Fruit fly (Drosophila melanogaster) whole organism, embryonic: ENCODE data around the gene CG42541.

ENCODE experiments used
- B-H2 ChIP-seq: fragments of 200-800 bp; sonication (Bioruptor generic); optimal IDR thresholded peaks from 2 replicates; lab custom pipeline; 2018; ENCODE audit warnings: missing biosample characterization, mild to moderate bottlenecking, missing genetic modification characterization
- CG10274 ChIP-seq: fragments of 200-800 bp; sonication (Bioruptor generic); optimal IDR thresholded peaks from 3 replicates; lab custom pipeline; 2017; ENCODE audit warnings: missing biosample characterization, mild to moderate bottlenecking, missing genetic modification characterization
- CG10431 ChIP-seq: fragments of 200-800 bp; sonication (Bioruptor generic); optimal IDR thresholded peaks from 3 replicates; lab custom pipeline; 2018; ENCODE audit warnings: missing biosample characterization, mild to moderate bottlenecking, missing genetic modification characterization
- CG11696 ChIP-seq: fragments of 200-800 bp; sonication (Bioruptor generic); IDR thresholded peaks from 2 replicates; pipeline ENCODE4 v1.3.6; 2022; ENCODE audit warnings: missing biosample characterization, missing genetic modification characterization
- CG12071 ChIP-seq: fragments of 200-800 bp; sonication (Bioruptor generic); optimal IDR thresholded peaks from 3 replicates; lab custom pipeline; 2018; ENCODE audit warnings: missing biosample characterization, mild to moderate bottlenecking, missing genetic modification characterization
- CG12155 ChIP-seq: fragments of 200-800 bp; sonication (Bioruptor generic); optimal IDR thresholded peaks from 3 replicates; lab custom pipeline; 2016; ENCODE audit warnings: missing biosample characterization, missing genetic modification characterization
- CG12219 ChIP-seq: fragments of 200-800 bp; sonication (Bioruptor generic); optimal IDR thresholded peaks from 3 replicates; lab custom pipeline; 2018; ENCODE audit warnings: missing biosample characterization, mild to moderate bottlenecking, missing genetic modification characterization
- CG13424 ChIP-seq: fragments of 200-800 bp; sonication (Bioruptor generic); optimal IDR thresholded peaks from 2 replicates; lab custom pipeline; 2019; ENCODE audit warnings: missing biosample characterization, mild to moderate bottlenecking, missing genetic modification characterization, moderate library complexity
- CG17802 ChIP-seq: fragments of 200-800 bp; sonication (Bioruptor generic); optimal IDR thresholded peaks from 2 replicates; lab custom pipeline; 2018; ENCODE audit warnings: missing biosample characterization, mild to moderate bottlenecking, missing genetic modification characterization, moderate library complexity
- CG2712 ChIP-seq: fragments of 200-800 bp; optimal IDR thresholded peaks from 3 replicates; lab custom pipeline; 2019; ENCODE audit warnings: missing biosample characterization, mild to moderate bottlenecking, missing genetic modification characterization, moderate library complexity
- CG30403 ChIP-seq: fragments of 200-800 bp; sonication (Bioruptor generic); optimal IDR thresholded peaks from 3 replicates; lab custom pipeline; 2016; ENCODE audit warnings: missing biosample characterization, missing genetic modification characterization
- CG32532 ChIP-seq: fragments of 200-800 bp; sonication (Bioruptor generic); IDR thresholded peaks from 2 replicates; pipeline ENCODE4 v1.3.6; 2022; ENCODE audit warnings: missing biosample characterization, missing genetic modification characterization
- CG33213 ChIP-seq: fragments of 200-800 bp; sonication (Bioruptor generic); optimal IDR thresholded peaks from 3 replicates; lab custom pipeline; 2016; ENCODE audit warnings: missing biosample characterization, missing genetic modification characterization
- CG4854 ChIP-seq: fragments of 200-800 bp; sonication (Bioruptor generic); optimal IDR thresholded peaks from 2 replicates; lab custom pipeline; 2016; ENCODE audit warnings: missing biosample characterization, missing genetic modification characterization, inconsistent platforms
- CG7786 ChIP-seq: fragments of 200-800 bp; sonication (Bioruptor generic); optimal IDR thresholded peaks from 2 replicates; lab custom pipeline; 2016; ENCODE audit warnings: missing biosample characterization, missing genetic modification characterization
- CG8388 ChIP-seq: fragments of 200-800 bp; sonication (Bioruptor generic); optimal IDR thresholded peaks from 2 replicates; lab custom pipeline; 2019; ENCODE audit warnings: missing biosample characterization, mild to moderate bottlenecking, missing genetic modification characterization, moderate library complexity
- CG8924 ChIP-seq: fragments of 200-800 bp; optimal IDR thresholded peaks from 3 replicates; lab custom pipeline; 2019; ENCODE audit warnings: missing biosample characterization, mild to moderate bottlenecking, missing genetic modification characterization, moderate library complexity
- CG9876 ChIP-seq: fragments of 200-800 bp; sonication (Bioruptor generic); optimal IDR thresholded peaks from 2 replicates; lab custom pipeline; 2016; ENCODE audit warnings: missing biosample characterization, missing genetic modification characterization
- Dbx ChIP-seq: fragments of 200-800 bp; sonication (Bioruptor generic); IDR thresholded peaks from 3 replicates; pipeline ENCODE4 v1.3.6; 2022; ENCODE audit warnings: missing biosample characterization, missing genetic modification characterization
- Dp ChIP-seq: fragments of 200-800 bp; sonication (Bioruptor generic); optimal IDR thresholded peaks from 2 replicates; lab custom pipeline; 2018; ENCODE audit warnings: missing biosample characterization, mild to moderate bottlenecking, missing genetic modification characterization, moderate library complexity
- E2f2 ChIP-seq: fragments of 200-800 bp; sonication (Bioruptor generic); IDR thresholded peaks from 2 replicates; pipeline ENCODE4 v1.3.6; 2022; ENCODE audit warnings: missing biosample characterization, missing genetic modification characterization
- Fer2 ChIP-seq: fragments of 200-800 bp; sonication (Bioruptor generic); optimal IDR thresholded peaks from 2 replicates; lab custom pipeline; 2018; ENCODE audit warnings: missing biosample characterization, mild to moderate bottlenecking, missing genetic modification characterization, moderate library complexity
- Gsc ChIP-seq: fragments of 200-800 bp; sonication (Bioruptor generic); IDR thresholded peaks from 2 replicates; pipeline ENCODE4 v1.3.6; 2022; ENCODE audit warnings: missing biosample characterization, missing genetic modification characterization
- Lhr ChIP-seq: fragments of 200-800 bp; sonication (Bioruptor generic); optimal IDR thresholded peaks from 3 replicates; lab custom pipeline; 2017; ENCODE audit warnings: mild to moderate bottlenecking, missing biosample characterization, missing genetic modification reagents, missing genetic modification characterization
- NK7.1 ChIP-seq: fragments of 200-800 bp; sonication (Bioruptor generic); optimal IDR thresholded peaks from 3 replicates; lab custom pipeline; 2016; ENCODE audit warnings: missing biosample characterization, missing genetic modification characterization
- Ptx1 ChIP-seq: fragments of 200-800 bp; sonication (Bioruptor generic); IDR thresholded peaks from 2 replicates; pipeline ENCODE4 v1.3.6; 2022; ENCODE audit warnings: missing biosample characterization, missing genetic modification characterization
- Sox100B ChIP-seq: fragments of 200-800 bp; sonication (Bioruptor generic); optimal IDR thresholded peaks from 3 replicates; lab custom pipeline; 2018; ENCODE audit warnings: missing biosample characterization, mild to moderate bottlenecking, missing genetic modification characterization
- Spps ChIP-seq: fragments of 200-800 bp; sonication (Bioruptor generic); optimal IDR thresholded peaks from 2 replicates; lab custom pipeline; 2018; ENCODE audit warnings: missing biosample characterization, mild to moderate bottlenecking, missing genetic modification characterization
- aop ChIP-seq: fragments of 200-800 bp; sonication (Bioruptor generic); IDR thresholded peaks from 2 replicates; pipeline ENCODE4 v1.3.6; 2022; ENCODE audit warnings: missing biosample characterization, missing genetic modification characterization
- ap ChIP-seq: fragments of 200-800 bp; sonication (Bioruptor generic); IDR thresholded peaks from 2 replicates; pipeline ENCODE4 v1.3.6; 2022; ENCODE audit warnings: missing biosample characterization, missing genetic modification characterization
- az2 ChIP-seq: fragments of 200-800 bp; sonication (Bioruptor generic); optimal IDR thresholded peaks from 3 replicates; lab custom pipeline; 2016; ENCODE audit warnings: missing biosample characterization, missing genetic modification characterization
- bab2 ChIP-seq: fragments of 200-800 bp; sonication (Bioruptor generic); optimal IDR thresholded peaks from 2 replicates; lab custom pipeline; 2016; ENCODE audit warnings: missing biosample characterization, missing genetic modification characterization
- bbx ChIP-seq: fragments of 200-800 bp; sonication (Bioruptor generic); IDR thresholded peaks from 2 replicates; pipeline ENCODE4 v1.3.6; 2022; ENCODE audit warnings: missing biosample characterization, missing genetic modification characterization; ENCODE audit not compliant: partially characterized antibody
- dati ChIP-seq: fragments of 200-800 bp; sonication (Bioruptor generic); IDR thresholded peaks from 2 replicates; pipeline ENCODE4 v1.3.6; 2022; ENCODE audit warnings: missing biosample characterization, missing genetic modification characterization
- dmrt99B ChIP-seq: fragments of 200-800 bp; sonication (Bioruptor generic); optimal IDR thresholded peaks from 2 replicates; lab custom pipeline; 2018; ENCODE audit warnings: missing biosample characterization, mild to moderate bottlenecking, missing genetic modification characterization, moderate library complexity
- fd96Cb ChIP-seq: fragments of 200-800 bp; sonication (Bioruptor generic); optimal IDR thresholded peaks from 2 replicates; lab custom pipeline; 2018; ENCODE audit warnings: missing biosample characterization, mild to moderate bottlenecking, missing genetic modification characterization, moderate library complexity
- gem ChIP-seq: fragments of 200-800 bp; sonication (Bioruptor generic); optimal IDR thresholded peaks from 2 replicates; lab custom pipeline; 2019; ENCODE audit warnings: missing biosample characterization, mild to moderate bottlenecking, missing genetic modification characterization, moderate library complexity
- gsb ChIP-seq: fragments of 200-800 bp; sonication (Bioruptor generic); IDR thresholded peaks from 2 replicates; pipeline ENCODE4 v1.3.6; 2022; ENCODE audit warnings: missing biosample characterization, missing genetic modification characterization
- gsb-n ChIP-seq: fragments of 200-800 bp; sonication (Bioruptor generic); optimal IDR thresholded peaks from 3 replicates; lab custom pipeline; 2018; ENCODE audit warnings: missing biosample characterization, mild to moderate bottlenecking, missing genetic modification characterization
- jigr1 ChIP-seq: fragments of 200-800 bp; sonication (Bioruptor generic); IDR thresholded peaks from 3 replicates; pipeline ENCODE4 v1.3.6; 2022; ENCODE audit warnings: missing biosample characterization, missing genetic modification characterization
- pan ChIP-seq, 4 experiments: fragments of >200 bp in 3 of 4; fragments of 200-800 bp in 1 of 4; sonication (Bioruptor generic) in 1 of 4; optimal IDR thresholded peaks in 3 of 4; IDR thresholded peaks in 1 of 4; 2 replicates each; pipeline versions ENCODE4 v1.3.6 to Lab custom; 2017 to 2022; ENCODE audit warnings: missing biosample characterization in 2 of 4, missing genetic modification characterization in 2 of 4, mixed read lengths in 1 of 4
- pfk ChIP-seq: fragments of 200-800 bp; sonication (Bioruptor generic); optimal IDR thresholded peaks from 2 replicates; lab custom pipeline; 2018; ENCODE audit warnings: missing biosample characterization, mild to moderate bottlenecking, missing genetic modification characterization, moderate library complexity
- pho ChIP-seq: fragments of 200-800 bp; sonication (Bioruptor generic); optimal IDR thresholded peaks from 2 replicates; lab custom pipeline; 2016; ENCODE audit warnings: missing biosample characterization, missing genetic modification characterization
- repo ChIP-seq: fragments of 200-800 bp; sonication (Bioruptor generic); optimal IDR thresholded peaks from 2 replicates; lab custom pipeline; 2016; ENCODE audit warnings: missing biosample characterization, missing genetic modification characterization
- tio ChIP-seq: fragments of 200-800 bp; sonication (Bioruptor generic); optimal IDR thresholded peaks from 2 replicates; lab custom pipeline; 2017; ENCODE audit warnings: missing biosample characterization, missing genetic modification characterization, inconsistent platforms
- unc-4 ChIP-seq: fragments of 200-800 bp; sonication (Bioruptor generic); IDR thresholded peaks from 2 replicates; pipeline ENCODE4 v1.3.6; 2022; ENCODE audit warnings: missing biosample characterization, missing genetic modification characterization; ENCODE audit not compliant: partially characterized antibody
- wek ChIP-seq: fragments of 200-800 bp; sonication (Bioruptor generic); optimal IDR thresholded peaks from 3 replicates; lab custom pipeline; 2018; ENCODE audit warnings: missing biosample characterization, mild to moderate bottlenecking, missing genetic modification characterization, moderate library complexity
- zen ChIP-seq: fragments of 200-800 bp; sonication (Bioruptor generic); optimal IDR thresholded peaks from 3 replicates; lab custom pipeline; 2018; ENCODE audit warnings: missing biosample characterization, mild to moderate bottlenecking, missing genetic modification characterization, moderate library complexity
- zf30C ChIP-seq: fragments of 200-800 bp; sonication (Bioruptor generic); optimal IDR thresholded peaks from 3 replicates; lab custom pipeline; 2018; ENCODE audit warnings: missing biosample characterization, mild to moderate bottlenecking, missing genetic modification characterization

CG42541 gene

DNA sequence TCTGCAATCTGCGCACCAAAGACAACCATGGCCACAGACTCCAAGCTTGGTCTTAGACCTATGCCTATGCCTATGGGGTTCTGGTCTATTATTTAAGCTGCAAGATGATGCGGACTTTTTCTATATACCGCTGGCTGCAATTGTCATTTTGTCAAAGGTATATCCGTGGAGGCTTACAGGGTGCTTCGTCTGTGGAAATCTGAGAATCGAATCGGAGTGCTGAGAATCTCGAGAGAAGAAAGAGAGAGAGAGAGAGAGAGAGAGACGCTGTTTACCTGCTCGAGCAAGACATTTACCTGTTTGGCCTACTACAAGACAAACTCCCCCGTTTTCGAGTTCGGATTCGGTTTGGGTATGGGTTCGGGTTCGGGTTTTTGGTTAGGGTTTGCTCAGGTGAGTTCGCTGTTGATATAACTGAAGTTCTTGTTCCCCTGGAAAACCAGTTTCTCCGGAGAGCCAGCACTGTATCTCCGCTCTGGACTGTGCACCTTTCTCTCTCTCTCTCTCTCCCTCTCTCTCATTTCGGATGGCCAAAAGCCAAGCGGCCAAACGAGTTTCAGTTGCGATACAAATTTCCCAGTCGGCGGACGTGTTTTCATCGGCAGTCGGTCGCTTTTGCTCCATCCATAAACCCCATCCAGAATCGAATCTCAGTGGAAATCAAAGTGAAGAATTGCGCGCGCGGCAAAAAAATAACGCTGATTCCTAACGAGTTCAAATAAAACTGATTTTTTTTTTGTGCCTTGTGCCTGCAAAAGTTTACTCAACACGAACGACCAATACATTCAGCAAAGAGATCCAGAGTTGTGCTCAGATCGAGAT is 84.8 kb downstream of the CG42541 start (continued):
- TF ChIP-seq CG12155 (GFP tag; lab: Kevin White, UChicago) (no peak), zen (tag; lab: Kevin White, UChicago) (no peak), ap (no peak), wek (GFP tag; lab: Kevin White, UChicago) (no peak), CG4854 (GFP tag; lab: Kevin White, UChicago) (no peak), Fer2 (tag; lab: Kevin White, UChicago) (no peak), CG9876 (GFP tag; lab: Kevin White, UChicago) (no peak), CG8924 (tag; lab: Kevin White, UChicago) (no peak), aop (GFP tag; lab: Robert Waterston, UW) (no peak), jigr1 (GFP tag; lab: Robert Waterston, UW) (no peak), fd96Cb (no peak), Spps (tag; lab: Kevin White, UChicago) (no peak), CG12219 (no peak), Dbx (GFP tag; lab: Robert Waterston, UW) (peak; percentile 44; the same call in 1 of the 3 replicates), CG30403 (GFP tag; lab: Kevin White, UChicago) (no peak), dati (GFP tag; lab: Robert Waterston, UW) (no peak), CG32532 (no peak; the same call in 1 of the 2 replicates), CG11696 (GFP tag; lab: Robert Waterston, UW) (no peak), Ptx1 (GFP tag; lab: Robert Waterston, UW) (no peak), gem (no peak), Sox100B (GFP tag; lab: Kevin White, UChicago) (no peak), az2 (GFP tag; lab: Kevin White, UChicago) (no peak), CG12071 (peak; percentile 51), bbx (GFP tag; lab: Robert Waterston, UW) (no peak), NK7.1 (no peak), CG17802 (tag; lab: Kevin White, UChicago) (no peak), CG8388 (GFP tag; lab: Kevin White, UChicago) (no peak), Lhr (GFP tag; lab: Kevin White, UChicago) (no peak), CG10431 (GFP tag; lab: Kevin White, UChicago) (no peak), CG33213 (no peak), CG13424 (tag; lab: Kevin White, UChicago) (no peak), dmrt99B (tag; lab: Kevin White, UChicago) (no peak), repo (GFP tag; lab: Kevin White, UChicago) (no peak), CG10274 (GFP tag; lab: Kevin White, UChicago) (no peak), CG7786 (GFP tag; lab: Kevin White, UChicago) (no peak), Dp (GFP tag; lab: Kevin White, UChicago) (no peak), CG2712 (tag; lab: Kevin White, UChicago) (peak; percentile 5), B-H2 (GFP tag; lab: Kevin White, UChicago) (no peak), zf30C (GFP tag; lab: Kevin White, UChicago) (no peak), bab2 (GFP tag; lab: Kevin White, UChicago) (no peak), gsb (GFP tag; lab: Robert Waterston, UW) (no peak), pfk (GFP tag; lab: Kevin White, UChicago) (peak; percentile 49), unc-4 (GFP tag; lab: Robert Waterston, UW) (no peak), tio (GFP tag; lab: Kevin White, UChicago) (no peak), pan (optimal IDR thresholded peaks at IDR 0.05; lab: Kevin White, UChicago) (no peak), pan (GFP tag; optimal IDR thresholded peaks at IDR 0.05 in 1 of 2, IDR thresholded peaks at IDR 0.05 in 1 of 2) (no peak), gsb-n (peak; percentile 3), Gsc (GFP tag; lab: Robert Waterston, UW) (no peak), pho (no peak), E2f2 (GFP tag; lab: Robert Waterston, UW) (peak; percentile 17; the same call in 1 of the 2 replicates)
